Worm (Caenorhabditis elegans): ENCODE data around the gene Y54E2A.8.
A peak's percentile ranks its signal among the peaks of the same experiment; 100 is the strongest.

Y54E2A.8 gene

DNA sequence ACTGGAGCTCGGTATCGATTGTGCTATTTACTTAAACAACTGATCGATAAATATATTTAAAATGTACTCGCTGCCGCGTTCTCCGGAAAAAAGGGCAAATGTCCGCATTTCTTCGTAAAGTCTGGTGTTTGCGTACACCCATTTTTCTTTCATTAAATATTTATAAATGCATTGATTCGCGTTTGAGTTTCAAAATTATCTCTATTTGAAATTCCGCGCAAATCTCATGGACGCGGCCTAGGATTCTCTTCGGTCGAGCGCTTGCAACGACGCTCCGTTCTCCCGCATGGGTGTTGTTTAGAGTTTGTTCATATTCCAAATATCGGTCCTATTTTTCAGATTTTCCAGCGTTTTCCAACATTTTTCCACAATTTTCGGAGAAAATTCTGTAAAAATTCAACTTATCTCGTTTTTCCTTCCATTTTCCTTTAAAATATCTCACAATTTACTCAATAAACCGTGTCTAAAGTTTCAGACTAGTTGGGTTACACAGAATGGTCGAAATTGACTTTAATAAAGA lies 16.9 kb downstream of the Y54E2A.8 start, which contains the start of gene eif-3.B (continued):
- TF ChIP-seq ama-1 (optimal IDR thresholded peaks at IDR 0.05) (no peak), ama-1 (GFP tag; optimal IDR thresholded peaks at IDR 0.05) (no peak), snpc-3.4 (tag; optimal IDR thresholded peaks at IDR 0.05) (peak; percentile 83), him-1 (tag; optimal IDR thresholded peaks at IDR 0.05) (no peak), sptf-2 (GFP tag; optimal IDR thresholded peaks at IDR 0.05) (no peak), F52B5.7 (tag; optimal IDR thresholded peaks at IDR 0.05) (no peak), F55B11.4 (tag; optimal IDR thresholded peaks at IDR 0.05; ENCODE audit: borderline replicate concordance, insufficient read depth) (no peak), tbp1 (GFP tag; optimal IDR thresholded peaks at IDR 0.05) (peak; percentile 50), ztf-26 (tag; optimal IDR thresholded peaks at IDR 0.05) (no peak), nhr-90 (tag; optimal IDR thresholded peaks at IDR 0.05) (no peak), sea-2 (GFP tag; IDR thresholded peaks at IDR 0.05) (no peak), Y53G8AR.9 (GFP tag; conservative IDR thresholded peaks at IDR 0.05) (0 out of 2 replicates have a peak, but pooled peaks have one; percentile 45), F37B4.10 (GFP tag; IDR thresholded peaks at IDR 0.05) (no peak), akir-1 (GFP tag; optimal IDR thresholded peaks at IDR 0.05) (no peak), tlf-1 (GFP tag; optimal IDR thresholded peaks at IDR 0.05) (peak; percentile 35), F49E8.2 (tag; optimal IDR thresholded peaks at IDR 0.05; ENCODE audit: insufficient read depth) (peak; percentile 34), ekl-4 (GFP tag; IDR thresholded peaks at IDR 0.05) (peak; percentile 83), ztf-3 (GFP tag; optimal IDR thresholded peaks at IDR 0.05) (no peak), hrde-1 (tag; optimal IDR thresholded peaks at IDR 0.05; ENCODE audit: borderline replicate concordance) (no peak), efl-1 (GFP tag; optimal IDR thresholded peaks at IDR 0.05) (peak; percentile 81), xnd-1 (tag; optimal IDR thresholded peaks at IDR 0.05) (peak; percentile 37), ccch-3 (GFP tag; optimal IDR thresholded peaks at IDR 0.05) (no peak), dox-1 (GFP tag; IDR thresholded peaks at IDR 0.05) (peak; percentile 80), Y79H2A.3 (GFP tag; conservative IDR thresholded peaks at IDR 0.05) (no peak; the same call in 1 of the 2 replicates), F39B2.1 (GFP tag; IDR thresholded peaks at IDR 0.05) (no peak), F33H1.4 (GFP tag; IDR thresholded peaks at IDR 0.05) (peak; percentile 65), lin-35 (GFP tag; optimal IDR thresholded peaks at IDR 0.05) (peak in 2 of 3 experiments; percentile 17 to 91), egl-44 (GFP tag; IDR thresholded peaks at IDR 0.05) (peak; percentile 51; the same call in 1 of the 2 replicates), pha-4 (tag; optimal IDR thresholded peaks at IDR 0.05) (peak; percentile 75), hlh-26 (GFP tag; conservative IDR thresholded peaks at IDR 0.05) (no peak), ceh-91 (GFP tag; IDR thresholded peaks at IDR 0.05) (peak; percentile 39; the same call in 1 of the 2 replicates), T07F8.4 (tag; optimal IDR thresholded peaks at IDR 0.05) (no peak), F10E7.11 (tag; optimal IDR thresholded peaks at IDR 0.05) (no peak), hmg-1.2 (GFP tag; IDR thresholded peaks at IDR 0.05) (peak; percentile 38), B0261.1 (tag; optimal IDR thresholded peaks at IDR 0.05) (no peak), C17E4.6 (GFP tag; IDR thresholded peaks at IDR 0.05) (no peak), F57C9.4 (tag; optimal IDR thresholded peaks at IDR 0.05) (no peak), let-607 (tag; optimal IDR thresholded peaks at IDR 0.05) (peak in 1 of 2 experiments; percentile 86), cebp-1 (GFP tag; IDR thresholded peaks at IDR 0.05) (0 out of 2 replicates have a peak, but pooled peaks have one; percentile 44), cebp-1 (tag; optimal IDR thresholded peaks at IDR 0.05) (peak; percentile 82), madf-6 (GFP tag; IDR thresholded peaks at IDR 0.05) (peak; percentile 79), attf-6 (GFP tag; IDR thresholded peaks at IDR 0.05) (no peak), nfya-2 (GFP tag; IDR thresholded peaks at IDR 0.05) (no peak), repo-1 (tag; optimal IDR thresholded peaks at IDR 0.05) (peak; percentile 33), nhr-80 (tag; optimal IDR thresholded peaks at IDR 0.05) (peak; percentile 40), die-1 (tag; optimal IDR thresholded peaks at IDR 0.05) (peak; percentile 1), chd-7 (tag; optimal IDR thresholded peaks at IDR 0.05) (no peak), Y95B8A.8 (GFP tag; IDR thresholded peaks at IDR 0.05) (0 out of 2 replicates have a peak, but pooled peaks have one; percentile 37)
